Worm (Caenorhabditis elegans) whole organism, young adult: Measurements from ENCODE around the gene K12H4.7.

Source experiments
- B0035.1 ChIP-seq: sonication (generic microtip); optimal IDR thresholded peaks from 2 replicates; lab custom pipeline; 2016; ENCODE audit warnings: missing genetic modification characterization, mild to moderate bottlenecking, missing compliant biosample characterization, missing genotype, missing genetic modification reagents
- B0261.1 ChIP-seq: sonication (generic microtip); optimal IDR thresholded peaks from 2 replicates; lab custom pipeline; 2016; ENCODE audit warnings: mild to moderate bottlenecking, missing genetic modification characterization, moderate library complexity, missing compliant biosample characterization
- C06A6.2 ChIP-seq: fragments of 200-800 bp; sonication (Bioruptor generic); conservative IDR thresholded peaks from 2 replicates; pipeline ENCODE4 v1.3.6; 2022; ENCODE audit warnings: missing genetic modification characterization, missing compliant biosample characterization
- F10E7.11 ChIP-seq: sonication (generic microtip); optimal IDR thresholded peaks from 2 replicates; lab custom pipeline; 2017; ENCODE audit warnings: mild to moderate bottlenecking, missing genetic modification characterization, moderate library complexity, missing compliant biosample characterization
- F33H1.4 ChIP-seq: fragments of 200-800 bp; sonication (Bioruptor generic); IDR thresholded peaks from 2 replicates; pipeline ENCODE4 v1.3.6; 2022; ENCODE audit warnings: missing genetic modification reagents, missing genetic modification characterization, missing compliant biosample characterization
- F52B5.7 ChIP-seq: sonication (generic microtip); optimal IDR thresholded peaks from 2 replicates; lab custom pipeline; 2016; ENCODE audit warnings: mild to moderate bottlenecking, missing genetic modification characterization, missing compliant biosample characterization
- K12H6.12 ChIP-seq: fragments of 200-800 bp; sonication (Bioruptor generic); optimal IDR thresholded peaks from 2 replicates; lab custom pipeline; 2018; ENCODE audit warnings: mild to moderate bottlenecking, missing genetic modification characterization, missing compliant biosample characterization
- Y53F4B.3 ChIP-seq: fragments of 200-800 bp; sonication (Bioruptor generic); IDR thresholded peaks from 2 replicates; pipeline ENCODE4 v1.3.6; 2022; ENCODE audit warnings: missing genetic modification reagents, missing genetic modification characterization, missing compliant biosample characterization
- Y53G8AR.9 ChIP-seq: fragments of 200-800 bp; sonication (Bioruptor generic); conservative IDR thresholded peaks from 2 replicates; pipeline ENCODE4 v1.3.6; 2022; ENCODE audit warnings: missing genetic modification reagents, missing genetic modification characterization, missing compliant biosample characterization
- Y95B8A.8 ChIP-seq: fragments of 200-800 bp; sonication (Bioruptor generic); IDR thresholded peaks from 2 replicates; pipeline ENCODE4 v1.3.6; 2022; ENCODE audit warnings: missing genetic modification reagents, missing genetic modification characterization, missing compliant biosample characterization
- attf-3 ChIP-seq: fragments of 200-800 bp; sonication (Bioruptor generic); conservative IDR thresholded peaks from 2 replicates; pipeline ENCODE4 v1.3.6; 2022; ENCODE audit warnings: missing genetic modification reagents, missing genetic modification characterization, missing compliant biosample characterization
- bed-2 ChIP-seq: fragments of 200-800 bp; sonication (Bioruptor generic); IDR thresholded peaks from 2 replicates; pipeline ENCODE4 v1.3.6; 2022; ENCODE audit warnings: missing genetic modification reagents, missing genetic modification characterization, missing compliant biosample characterization
- ccch-3 ChIP-seq: fragments of 200-800 bp; sonication (Bioruptor generic); optimal IDR thresholded peaks from 2 replicates; lab custom pipeline; 2018; ENCODE audit warnings: mild to moderate bottlenecking, missing genetic modification characterization, missing compliant biosample characterization
- chd-7 ChIP-seq: sonication (generic microtip); optimal IDR thresholded peaks from 2 replicates; lab custom pipeline; 2016; ENCODE audit warnings: mild to moderate bottlenecking, missing genetic modification characterization, moderate library complexity, missing compliant biosample characterization
- die-1 ChIP-seq: sonication (generic microtip); optimal IDR thresholded peaks from 2 replicates; lab custom pipeline; 2016; ENCODE audit warnings: missing genotype, mild to moderate bottlenecking, missing genetic modification characterization, missing compliant biosample characterization
- dox-1 ChIP-seq: fragments of 200-800 bp; sonication (Bioruptor generic); IDR thresholded peaks from 2 replicates; pipeline ENCODE4 v1.3.6; 2022; ENCODE audit warnings: missing genetic modification reagents, missing genetic modification characterization, missing compliant biosample characterization
- dpff-1 ChIP-seq: sonication (generic microtip); optimal IDR thresholded peaks from 2 replicates; lab custom pipeline; 2017; ENCODE audit warnings: mild to moderate bottlenecking, missing genetic modification characterization, missing compliant biosample characterization
- dpl-1 ChIP-seq: fragments of 150-350 bp; optimal IDR thresholded peaks from 2 replicates; lab custom pipeline; 2014; ENCODE audit warnings: missing biosample characterization, missing genetic modification reagents, missing genetic modification characterization
- egl-18 ChIP-seq: fragments of 200-800 bp; sonication (Bioruptor generic); IDR thresholded peaks from 2 replicates; pipeline ENCODE4 v1.3.6; 2022; ENCODE audit warnings: missing genetic modification reagents, missing genetic modification characterization, missing compliant biosample characterization
- fkh-3 ChIP-seq: sonication (generic microtip); optimal IDR thresholded peaks from 2 replicates; lab custom pipeline; 2016; ENCODE audit warnings: mild to moderate bottlenecking, missing genetic modification characterization, missing compliant biosample characterization
- him-1 ChIP-seq: sonication (generic microtip); optimal IDR thresholded peaks from 2 replicates; lab custom pipeline; 2016; ENCODE audit warnings: missing genotype, missing genetic modification reagents, missing genetic modification characterization, missing compliant biosample characterization
- hlh-12 ChIP-seq: sonication (generic microtip); optimal IDR thresholded peaks from 2 replicates; lab custom pipeline; 2016; ENCODE audit warnings: missing genetic modification characterization, missing compliant biosample characterization
- hmg-1.2 ChIP-seq: fragments of 200-800 bp; sonication (Bioruptor generic); IDR thresholded peaks from 2 replicates; pipeline ENCODE4 v1.3.6; 2022; ENCODE audit warnings: missing genetic modification reagents, missing genetic modification characterization, missing compliant biosample characterization
- lin-54 ChIP-seq: fragments of 200-800 bp; sonication (Bioruptor generic); optimal IDR thresholded peaks from 2 replicates; lab custom pipeline; 2018; ENCODE audit warnings: mild to moderate bottlenecking, missing genetic modification characterization, missing compliant biosample characterization
- madf-10 ChIP-seq: sonication (generic microtip); optimal IDR thresholded peaks from 2 replicates; lab custom pipeline; 2016; ENCODE audit warnings: mild to moderate bottlenecking, missing genetic modification characterization, missing compliant biosample characterization
- madf-6 ChIP-seq: fragments of 200-800 bp; sonication (Bioruptor generic); IDR thresholded peaks from 2 replicates; pipeline ENCODE4 v1.3.6; 2022; ENCODE audit warnings: missing genetic modification reagents, missing genetic modification characterization, missing compliant biosample characterization
- madf-8 ChIP-seq: fragments of 200-800 bp; sonication (Bioruptor generic); conservative IDR thresholded peaks from 2 replicates; pipeline ENCODE4 v1.3.6; 2022; ENCODE audit warnings: missing genetic modification reagents, missing genetic modification characterization, missing compliant biosample characterization
- mel-28 ChIP-seq: sonication (generic microtip); optimal IDR thresholded peaks from 2 replicates; lab custom pipeline; 2016; ENCODE audit warnings: borderline replicate concordance, mild to moderate bottlenecking, missing genetic modification characterization, missing compliant biosample characterization
- rcor-1 ChIP-seq: fragments of 200-800 bp; sonication (Bioruptor generic); IDR thresholded peaks from 2 replicates; pipeline ENCODE4 v1.3.6; 2022; ENCODE audit warnings: missing genetic modification reagents, missing genetic modification characterization, missing compliant biosample characterization
- rpc-1 ChIP-seq, 2 experiments: fragments of 150-350 bp in 1 of 2; sonication (generic microtip) in 1 of 2; optimal IDR thresholded peaks; 2 replicates each; lab custom pipeline; 2014 to 2018; ENCODE audit warnings: missing biosample characterization in 1 of 2, missing genetic modification characterization in 1 of 2, missing genetic modification reagents in 1 of 2, missing genotype in 1 of 2
- sdz-38 ChIP-seq: sonication (generic microtip); optimal IDR thresholded peaks from 2 replicates; lab custom pipeline; 2016; ENCODE audit warnings: missing genotype, missing genetic modification characterization, missing compliant biosample characterization
- sea-2 ChIP-seq: fragments of 200-800 bp; sonication (Bioruptor generic); IDR thresholded peaks from 2 replicates; pipeline ENCODE4 v1.3.6; 2022; ENCODE audit warnings: missing genetic modification characterization, missing compliant biosample characterization
- snpc-1.1 ChIP-seq: sonication (generic microtip); optimal IDR thresholded peaks from 2 replicates; lab custom pipeline; 2017; ENCODE audit warnings: missing genetic modification characterization, mild to moderate bottlenecking, missing compliant biosample characterization, antibody characterized with exemption, moderate library complexity, missing genotype, missing genetic modification reagents; ENCODE audit not compliant: insufficient read depth
- snpc-1.3 ChIP-seq: sonication (generic microtip); optimal IDR thresholded peaks from 2 replicates; lab custom pipeline; 2017; ENCODE audit warnings: missing genetic modification characterization, mild to moderate bottlenecking, missing compliant biosample characterization, antibody characterized with exemption, moderate library complexity, missing genotype, missing genetic modification reagents; ENCODE audit not compliant: insufficient read depth
- snpc-3.4 ChIP-seq: sonication (generic microtip); optimal IDR thresholded peaks from 2 replicates; lab custom pipeline; 2017; ENCODE audit warnings: missing genetic modification characterization, mild to moderate bottlenecking, missing compliant biosample characterization, antibody characterized with exemption, moderate library complexity, missing genotype, missing genetic modification reagents
- snpc-4 ChIP-seq, 5 experiments: fragments of 150-350 bp in 1 of 5; sonication (generic microtip) in 4 of 5; optimal IDR thresholded peaks; 2 replicates each; lab custom pipeline; 2014 to 2018; ENCODE audit warnings: missing genetic modification characterization in 5 of 5, missing biosample characterization in 3 of 5, antibody characterized with exemption in 2 of 5, mild to moderate bottlenecking in 2 of 5, missing compliant biosample characterization in 2 of 5, missing genotype in 2 of 5, moderate library complexity in 2 of 5, missing genetic modification reagents in 1 of 5
- somi-1 ChIP-seq: fragments of 200-800 bp; sonication (Bioruptor generic); optimal IDR thresholded peaks from 2 replicates; lab custom pipeline; 2018; ENCODE audit warnings: mild to moderate bottlenecking, missing genetic modification characterization, missing compliant biosample characterization
- tbp1 ChIP-seq: fragments of 200-800 bp; sonication (Bioruptor generic); optimal IDR thresholded peaks from 2 replicates; lab custom pipeline; 2018; ENCODE audit warnings: mild to moderate bottlenecking, missing genetic modification characterization, missing compliant biosample characterization
- zfh-2 ChIP-seq: fragments of 200-800 bp; sonication (Bioruptor generic); conservative IDR thresholded peaks from 2 replicates; pipeline ENCODE4 v1.3.6; 2022; ENCODE audit warnings: missing genetic modification reagents, missing genetic modification characterization, missing compliant biosample characterization
- ztf-26 ChIP-seq: sonication (generic microtip); optimal IDR thresholded peaks from 2 replicates; lab custom pipeline; 2017; ENCODE audit warnings: missing genetic modification characterization, missing compliant biosample characterization
- ztf-3 ChIP-seq: fragments of 200-800 bp; sonication (Bioruptor generic); optimal IDR thresholded peaks from 2 replicates; lab custom pipeline; 2018; ENCODE audit warnings: mild to moderate bottlenecking, missing genetic modification characterization, missing compliant biosample characterization

Gene K12H4.7

DNA sequence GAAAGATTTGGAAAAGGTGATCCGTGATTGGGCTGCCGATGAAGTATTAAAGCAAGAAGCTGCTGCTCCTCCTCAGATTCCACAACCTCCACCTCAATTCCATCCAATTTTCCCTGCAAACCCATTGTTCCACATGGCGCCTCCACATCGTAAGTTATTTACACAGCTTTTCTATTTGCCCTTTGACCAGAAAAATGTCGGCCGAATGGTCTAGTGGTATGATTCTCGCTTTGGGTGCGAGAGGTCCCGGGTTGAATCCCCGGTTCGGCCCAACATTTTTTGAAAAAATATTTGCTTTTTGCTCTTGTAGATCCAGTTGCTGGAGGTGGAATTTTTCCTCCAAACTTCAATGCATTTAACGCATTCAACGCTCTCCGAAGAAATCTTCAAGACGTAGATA, 18.3 kb upstream of the K12H4.7 start (continued):
- TF ChIP-seq F52B5.7 (no peak), madf-8 (GFP tag; lab: Robert Waterston, UW) (no peak), somi-1 (GFP tag; lab: Kevin White, UChicago) (no peak), snpc-1.3 (tag; lab: Kevin White, UChicago) (no peak), rcor-1 (no peak), lin-54 (no peak), F10E7.11 (tag; lab: Kevin White, UChicago) (no peak), Y95B8A.8 (no peak), fkh-3 (tag; lab: Kevin White, UChicago) (no peak), him-1 (tag; lab: Kevin White, UChicago) (peak; percentile 58), Y53G8AR.9 (GFP tag; lab: Robert Waterston, UW) (no peak), F33H1.4 (no peak), madf-6 (no peak), B0261.1 (peak; percentile 72), ztf-3 (GFP tag; lab: Kevin White, UChicago) (no peak), chd-7 (tag; lab: Kevin White, UChicago) (no peak), ccch-3 (GFP tag; lab: Kevin White, UChicago) (no peak), mel-28 (tag; lab: Kevin White, UChicago) (no peak), snpc-3.4 (tag; lab: Kevin White, UChicago) (peak; percentile 76), ztf-26 (no peak), zfh-2 (GFP tag; lab: Robert Waterston, UW) (no peak), die-1 (tag; lab: Kevin White, UChicago) (peak; percentile 65), Y53F4B.3 (GFP tag; lab: Robert Waterston, UW) (no peak), hmg-1.2 (GFP tag; lab: Robert Waterston, UW) (peak; percentile 39; the same call in 1 of the 2 replicates), K12H6.12 (tag; lab: Kevin White, UChicago) (no peak), dox-1 (no peak), egl-18 (GFP tag; lab: Robert Waterston, UW) (no peak), B0035.1 (tag; lab: Kevin White, UChicago) (no peak), tbp1 (GFP tag; lab: Kevin White, UChicago) (peak; percentile 92), attf-3 (no peak), rpc-1 (optimal IDR thresholded peaks at IDR 0.05; lab: Kevin White, UChicago) (peak; percentile 66), rpc-1 (tag; optimal IDR thresholded peaks at IDR 0.05; lab: Kevin White, UChicago) (peak; percentile 74), snpc-1.1 (tag; lab: Kevin White, UChicago) (peak; percentile 89)

DNA sequence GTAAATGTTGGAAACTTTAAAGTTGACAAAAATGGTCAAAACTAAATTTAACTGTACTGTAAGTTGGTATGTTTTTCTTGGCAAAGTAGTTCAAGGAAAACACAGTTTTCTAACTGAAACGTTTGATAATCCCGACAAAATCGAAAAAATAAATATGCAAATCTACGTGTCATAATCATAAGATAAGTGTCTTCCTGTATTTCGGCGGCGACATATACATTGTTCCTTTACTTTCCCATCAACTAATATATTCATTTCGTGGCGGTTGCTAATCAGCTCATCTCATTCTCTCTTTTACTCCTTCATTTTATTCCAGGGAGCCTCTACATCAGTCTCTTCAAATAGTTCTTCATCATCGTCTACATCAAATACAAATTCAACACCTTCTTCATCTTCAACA, 16.9 kb upstream of the K12H4.7 start:
- TF ChIP-seq madf-10 (tag; lab: Kevin White, UChicago) (no peak), dpl-1 (no peak), zfh-2 (GFP tag; lab: Robert Waterston, UW) (no peak), hlh-12 (no peak), C06A6.2 (GFP tag; lab: Robert Waterston, UW) (no peak), bed-2 (GFP tag; lab: Robert Waterston, UW) (no peak), snpc-1.1 (tag; lab: Kevin White, UChicago) (no peak), snpc-4 (GFP tag; optimal IDR thresholded peaks at IDR 0.05; lab: Kevin White, UChicago) (no peak), snpc-4 (tag; optimal IDR thresholded peaks at IDR 0.05; lab: Kevin White, UChicago) (no peak), sdz-38 (no peak), sea-2 (GFP tag; lab: Robert Waterston, UW) (no peak), dpff-1 (tag; lab: Kevin White, UChicago) (no peak)
